Fruit fly (Drosophila melanogaster) whole organism, adult: ENCODE data around the gene glec.

Experiments used
- CG11617 ChIP-seq: fragments of 200-800 bp; sonication (Bioruptor generic); optimal IDR thresholded peaks from 2 replicates; lab custom pipeline; 2017; ENCODE audit warnings: mild to moderate bottlenecking, missing biosample characterization, missing genetic modification reagents, missing genetic modification characterization
- CG7045 ChIP-seq: fragments of 200-800 bp; sonication (Bioruptor generic); optimal IDR thresholded peaks from 2 replicates; lab custom pipeline; 2017; ENCODE audit warnings: missing biosample characterization, mild to moderate bottlenecking, missing genetic modification characterization
- Clk ChIP-seq: fragments of 200-800 bp; sonication (Bioruptor generic); optimal IDR thresholded peaks from 2 replicates; lab custom pipeline; 2017; ENCODE audit warnings: missing biosample characterization, missing genetic modification characterization
- Crg-1 ChIP-seq: fragments of 200-800 bp; sonication (Bioruptor generic); optimal IDR thresholded peaks from 2 replicates; lab custom pipeline; 2016; ENCODE audit warnings: missing biosample characterization, missing genetic modification characterization
- Mnt ChIP-seq: fragments of 200-800 bp; sonication (Bioruptor generic); optimal IDR thresholded peaks from 2 replicates; lab custom pipeline; 2016; ENCODE audit warnings: missing biosample characterization, mild to moderate bottlenecking, missing genetic modification characterization
- bab1 ChIP-seq: fragments of 200-800 bp; sonication (Bioruptor generic); optimal IDR thresholded peaks from 3 replicates; lab custom pipeline; 2019; ENCODE audit warnings: missing biosample characterization, mild to moderate bottlenecking, missing genetic modification characterization, moderate library complexity
- cic ChIP-seq: fragments of 200-800 bp; sonication (Bioruptor generic); optimal IDR thresholded peaks from 2 replicates; lab custom pipeline; 2017; ENCODE audit warnings: missing biosample characterization, mild to moderate bottlenecking, missing genetic modification characterization, moderate library complexity

DNA sequence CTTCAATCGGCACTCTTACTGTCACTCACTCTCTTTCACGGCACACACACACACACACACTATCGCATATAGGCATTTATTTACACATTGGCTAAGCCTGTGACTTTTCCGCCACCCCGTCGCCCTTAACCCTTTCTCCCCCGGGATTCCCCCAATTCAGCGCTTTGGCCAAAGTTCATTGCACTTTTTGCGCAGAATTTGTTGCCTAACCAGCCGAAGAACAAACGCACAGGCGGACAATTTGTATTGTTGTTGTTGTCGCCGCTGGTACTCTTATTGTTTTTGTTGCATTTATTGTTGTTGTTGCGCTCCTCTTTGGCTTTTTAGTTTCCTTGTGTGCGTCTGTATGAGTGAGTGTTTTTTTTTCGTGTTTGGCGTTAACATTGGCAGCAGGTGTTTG, 42.7 kb upstream of the glec start:
- TF ChIP-seq Mnt (GFP tag; lab: Kevin White, UChicago) (no peak), Clk (GFP tag; lab: Kevin White, UChicago) (no peak), bab1 (no peak), cic (GFP tag; lab: Kevin White, UChicago) (no peak), Crg-1 (GFP tag; lab: Kevin White, UChicago) (no peak), CG11617 (GFP tag; lab: Kevin White, UChicago) (no peak), CG7045 (GFP tag; lab: Kevin White, UChicago) (no peak)
